Worm (Caenorhabditis elegans): ENCODE results near the gene C08B6.18.

Gene C08B6.18

DNA sequence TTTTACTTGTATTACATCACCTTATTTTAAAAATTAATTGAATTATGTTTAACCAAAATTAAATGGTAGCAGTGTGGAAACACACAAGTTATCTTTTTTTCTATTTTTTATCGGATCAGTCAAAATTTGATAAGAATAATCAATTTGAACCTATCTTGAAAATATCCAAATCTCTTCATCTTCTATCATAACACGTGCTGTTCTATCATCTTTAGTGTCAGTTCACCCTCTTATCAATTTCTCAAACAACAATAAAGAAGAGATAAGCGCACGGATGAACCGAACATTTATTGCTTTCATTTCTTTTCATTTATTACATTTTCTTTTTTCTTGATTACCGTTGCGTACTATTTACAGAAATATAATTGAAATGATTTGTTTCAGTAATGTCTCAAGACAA is 46.8 kb downstream of the C08B6.18 start, which contains the start of gene R04B5.5:
TSS of gene R04B5.5 (plus strand) at position 378 of the 400 bp plus-strand sequence.
- no peak for TF ChIP-seq med-1 (GFP tag; optimal IDR thresholded peaks at IDR 0.05; ENCODE audit: insufficient read depth)
- TF ChIP-seq tab-1 (GFP tag; IDR thresholded peaks at IDR 0.05), result no peak
- no peak for TF ChIP-seq T22C8.4 (GFP tag; IDR thresholded peaks at IDR 0.05)
- TF ChIP-seq flt-1 (GFP tag; IDR thresholded peaks at IDR 0.05), result no peak
- no peak for TF ChIP-seq cog-1 (tag; optimal IDR thresholded peaks at IDR 0.05)
- no peak for TF ChIP-seq klf-2 (GFP tag; conservative IDR thresholded peaks at IDR 0.05)
- no peak for TF ChIP-seq ref-1 (GFP tag; conservative IDR thresholded peaks at IDR 0.05)
- TF ChIP-seq ztf-29 (GFP tag; IDR thresholded peaks at IDR 0.05), result no peak
- TF ChIP-seq ztf-23 (GFP tag; IDR thresholded peaks at IDR 0.05), result no peak

- TF ChIP-seq tab-1 (GFP tag; IDR thresholded peaks at IDR 0.05), result no peak
- TF ChIP-seq ztf-23 (GFP tag; IDR thresholded peaks at IDR 0.05), result no peak
- TF ChIP-seq cog-1 (tag; optimal IDR thresholded peaks at IDR 0.05), result no peak
- TF ChIP-seq T22C8.4 (GFP tag; IDR thresholded peaks at IDR 0.05), result no peak
- no peak for TF ChIP-seq ref-1 (GFP tag; conservative IDR thresholded peaks at IDR 0.05)
- TF ChIP-seq med-1 (GFP tag; optimal IDR thresholded peaks at IDR 0.05; ENCODE audit: insufficient read depth), result no peak
- no peak for TF ChIP-seq ztf-29 (GFP tag; IDR thresholded peaks at IDR 0.05)
- TF ChIP-seq klf-2 (GFP tag; conservative IDR thresholded peaks at IDR 0.05), result no peak
- no peak for TF ChIP-seq flt-1 (GFP tag; IDR thresholded peaks at IDR 0.05)
These were observed 47.8 kb downstream of the C08B6.18 start for ce11 chrV:10086141-10086540.

ce11 chrV:10084864-10085263 is 49.1 kb downstream of the C08B6.18 start, which contains the start of gene R04B5.6:
R04B5.6 (plus strand) TSS chrV:10085164.
- TF ChIP-seq T22C8.4 (GFP tag; IDR thresholded peaks at IDR 0.05) (no peak), klf-2 (GFP tag; conservative IDR thresholded peaks at IDR 0.05) (no peak), cog-1 (tag; optimal IDR thresholded peaks at IDR 0.05) (no peak), med-1 (GFP tag; optimal IDR thresholded peaks at IDR 0.05; ENCODE audit: insufficient read depth) (no peak), ztf-23 (GFP tag; IDR thresholded peaks at IDR 0.05) (no peak), flt-1 (GFP tag; IDR thresholded peaks at IDR 0.05) (no peak), ztf-29 (GFP tag; IDR thresholded peaks at IDR 0.05) (no peak), ref-1 (GFP tag; conservative IDR thresholded peaks at IDR 0.05) (no peak), tab-1 (GFP tag; IDR thresholded peaks at IDR 0.05) (no peak)
